Worm (Caenorhabditis elegans): ENCODE measurements around the gene rabn-5.

DNA sequence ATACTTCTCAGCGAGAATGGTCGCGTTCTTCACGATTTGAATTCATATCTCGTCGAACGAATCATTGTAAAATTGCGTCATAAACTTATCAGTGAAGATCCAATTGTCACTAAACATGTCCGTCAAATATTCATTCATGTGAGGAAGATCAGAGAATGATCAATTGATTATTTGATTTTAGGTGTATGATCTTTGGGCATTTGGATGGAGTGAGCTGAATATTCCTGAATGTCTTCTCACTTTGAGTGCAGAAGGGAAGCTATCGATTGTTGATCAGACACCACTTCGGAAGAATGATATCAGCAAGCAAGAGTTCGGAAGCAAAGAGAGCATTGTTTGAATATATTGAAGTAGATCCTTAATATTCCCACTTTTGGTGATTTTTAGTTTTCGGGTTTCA lies 9.9 kb downstream of the rabn-5 start:
- no peak for TF ChIP-seq him-1 (tag; optimal IDR thresholded peaks at IDR 0.05)
- no peak for TF ChIP-seq W03F9.2 (tag; optimal IDR thresholded peaks at IDR 0.05)

All from whole organism, L4/young adult.